Worm (Caenorhabditis elegans) whole organism, young adult: ENCODE data around the gene best-6.

Experiments used
- B0261.1 ChIP-seq: sonication (generic microtip); optimal IDR thresholded peaks from 2 replicates; lab custom pipeline; 2016; ENCODE audit warnings: mild to moderate bottlenecking, missing genetic modification characterization, moderate library complexity, missing compliant biosample characterization
- D2030.7 ChIP-seq: fragments of 200-800 bp; sonication (Bioruptor generic); IDR thresholded peaks from 2 replicates; pipeline ENCODE4 v1.3.6; 2022; ENCODE audit warnings: missing genetic modification reagents, missing genetic modification characterization, missing compliant biosample characterization
- F10E7.11 ChIP-seq: sonication (generic microtip); optimal IDR thresholded peaks from 2 replicates; lab custom pipeline; 2017; ENCODE audit warnings: mild to moderate bottlenecking, missing genetic modification characterization, moderate library complexity, missing compliant biosample characterization
- F37B4.10 ChIP-seq: fragments of 200-800 bp; sonication (Bioruptor generic); IDR thresholded peaks from 2 replicates; pipeline ENCODE4 v1.3.6; 2022; ENCODE audit warnings: missing genetic modification characterization, missing compliant biosample characterization
- F57A8.1 ChIP-seq: fragments of 200-800 bp; sonication (Bioruptor generic); optimal IDR thresholded peaks from 2 replicates; lab custom pipeline; 2018; ENCODE audit warnings: mild to moderate bottlenecking, missing genetic modification characterization, moderate library complexity, missing compliant biosample characterization
- K12H6.12 ChIP-seq: fragments of 200-800 bp; sonication (Bioruptor generic); optimal IDR thresholded peaks from 2 replicates; lab custom pipeline; 2018; ENCODE audit warnings: mild to moderate bottlenecking, missing genetic modification characterization, missing compliant biosample characterization
- akir-1 ChIP-seq: fragments of 200-800 bp; sonication (Bioruptor generic); optimal IDR thresholded peaks from 2 replicates; lab custom pipeline; 2018; ENCODE audit warnings: mild to moderate bottlenecking, missing genetic modification characterization, moderate library complexity, missing compliant biosample characterization
- aptf-3 ChIP-seq: fragments of 200-800 bp; sonication (Bioruptor generic); IDR thresholded peaks from 2 replicates; pipeline ENCODE4 v1.3.6; 2022; ENCODE audit warnings: missing genetic modification characterization, missing compliant biosample characterization
- ccch-3 ChIP-seq: fragments of 200-800 bp; sonication (Bioruptor generic); optimal IDR thresholded peaks from 2 replicates; lab custom pipeline; 2018; ENCODE audit warnings: mild to moderate bottlenecking, missing genetic modification characterization, missing compliant biosample characterization
- ceh-100 ChIP-seq: fragments of 200-800 bp; sonication (Bioruptor generic); IDR thresholded peaks from 2 replicates; pipeline ENCODE4 v1.3.6; 2022; ENCODE audit warnings: missing genetic modification reagents, missing genetic modification characterization, missing compliant biosample characterization
- ceh-79 ChIP-seq: sonication (generic microtip); optimal IDR thresholded peaks from 2 replicates; lab custom pipeline; 2017; ENCODE audit warnings: mild to moderate bottlenecking, missing genetic modification characterization, missing compliant biosample characterization
- fkh-3 ChIP-seq: sonication (generic microtip); optimal IDR thresholded peaks from 2 replicates; lab custom pipeline; 2016; ENCODE audit warnings: mild to moderate bottlenecking, missing genetic modification characterization, missing compliant biosample characterization
- hlh-12 ChIP-seq: sonication (generic microtip); optimal IDR thresholded peaks from 2 replicates; lab custom pipeline; 2016; ENCODE audit warnings: missing genetic modification characterization, missing compliant biosample characterization
- hmg-20 ChIP-seq: fragments of 200-800 bp; sonication (Bioruptor generic); IDR thresholded peaks from 2 replicates; pipeline ENCODE4 v1.3.6; 2022; ENCODE audit warnings: missing genetic modification reagents, missing genetic modification characterization, missing compliant biosample characterization
- lin-26 ChIP-seq: fragments of 200-800 bp; sonication (Bioruptor generic); IDR thresholded peaks from 2 replicates; pipeline ENCODE4 v1.3.6; 2022; ENCODE audit warnings: missing genetic modification reagents, missing genetic modification characterization, missing compliant biosample characterization
- lsl-1 ChIP-seq: fragments of 200-800 bp; sonication (Bioruptor generic); optimal IDR thresholded peaks from 2 replicates; lab custom pipeline; 2018; ENCODE audit warnings: mild to moderate bottlenecking, missing genetic modification characterization, moderate library complexity, missing compliant biosample characterization
- madf-3 ChIP-seq: fragments of 200-800 bp; sonication (Bioruptor generic); IDR thresholded peaks from 2 replicates; pipeline ENCODE4 v1.3.6; 2022; ENCODE audit warnings: missing genetic modification reagents, missing genetic modification characterization, missing compliant biosample characterization
- madf-6 ChIP-seq: fragments of 200-800 bp; sonication (Bioruptor generic); IDR thresholded peaks from 2 replicates; pipeline ENCODE4 v1.3.6; 2022; ENCODE audit warnings: missing genetic modification reagents, missing genetic modification characterization, missing compliant biosample characterization
- mcd-1 ChIP-seq: fragments of 200-800 bp; sonication (Bioruptor generic); IDR thresholded peaks from 2 replicates; pipeline ENCODE4 v1.3.6; 2022; ENCODE audit warnings: missing genetic modification reagents, missing genetic modification characterization, missing compliant biosample characterization
- mel-28 ChIP-seq: sonication (generic microtip); optimal IDR thresholded peaks from 2 replicates; lab custom pipeline; 2016; ENCODE audit warnings: borderline replicate concordance, mild to moderate bottlenecking, missing genetic modification characterization, missing compliant biosample characterization
- nhr-120 ChIP-seq: fragments of 200-800 bp; sonication (Bioruptor generic); IDR thresholded peaks from 2 replicates; pipeline ENCODE4 v1.3.6; 2022; ENCODE audit warnings: missing genetic modification characterization, missing compliant biosample characterization
- pha-4 ChIP-seq: fragments of 150-350 bp; sonication (generic microtip); optimal IDR thresholded peaks from 2 replicates; lab custom pipeline; 2014; ENCODE audit warnings: missing biosample characterization, missing genetic modification reagents, missing genetic modification characterization
- rec-8 ChIP-seq, 2 experiments: sonication (generic microtip); optimal IDR thresholded peaks; 2 replicates each; lab custom pipeline; 2016; ENCODE audit warnings: mild to moderate bottlenecking in 2 of 2, missing genetic modification characterization in 2 of 2, missing genetic modification reagents in 2 of 2, missing genotype in 2 of 2, missing biosample characterization in 1 of 2, missing compliant biosample characterization in 1 of 2, moderate library complexity in 1 of 2
- rpc-1 ChIP-seq, 2 experiments: fragments of 150-350 bp in 1 of 2; sonication (generic microtip) in 1 of 2; optimal IDR thresholded peaks; 2 replicates each; lab custom pipeline; 2014 to 2018; ENCODE audit warnings: missing biosample characterization in 1 of 2, missing genetic modification characterization in 1 of 2, missing genetic modification reagents in 1 of 2, missing genotype in 1 of 2
- sea-2 ChIP-seq: fragments of 200-800 bp; sonication (Bioruptor generic); IDR thresholded peaks from 2 replicates; pipeline ENCODE4 v1.3.6; 2022; ENCODE audit warnings: missing genetic modification characterization, missing compliant biosample characterization
- snpc-1.3 ChIP-seq: sonication (generic microtip); optimal IDR thresholded peaks from 2 replicates; lab custom pipeline; 2017; ENCODE audit warnings: missing genetic modification characterization, mild to moderate bottlenecking, missing compliant biosample characterization, antibody characterized with exemption, moderate library complexity, missing genotype, missing genetic modification reagents; ENCODE audit not compliant: insufficient read depth
- snpc-3.4 ChIP-seq: sonication (generic microtip); optimal IDR thresholded peaks from 2 replicates; lab custom pipeline; 2017; ENCODE audit warnings: missing genetic modification characterization, mild to moderate bottlenecking, missing compliant biosample characterization, antibody characterized with exemption, moderate library complexity, missing genotype, missing genetic modification reagents
- snpc-4 ChIP-seq, 5 experiments: fragments of 150-350 bp in 1 of 5; sonication (generic microtip) in 4 of 5; optimal IDR thresholded peaks; 2 replicates each; lab custom pipeline; 2014 to 2018; ENCODE audit warnings: missing genetic modification characterization in 5 of 5, missing biosample characterization in 3 of 5, antibody characterized with exemption in 2 of 5, mild to moderate bottlenecking in 2 of 5, missing compliant biosample characterization in 2 of 5, missing genotype in 2 of 5, moderate library complexity in 2 of 5, missing genetic modification reagents in 1 of 5
- somi-1 ChIP-seq: fragments of 200-800 bp; sonication (Bioruptor generic); optimal IDR thresholded peaks from 2 replicates; lab custom pipeline; 2018; ENCODE audit warnings: mild to moderate bottlenecking, missing genetic modification characterization, missing compliant biosample characterization
- xnd-1 ChIP-seq: sonication (generic microtip); optimal IDR thresholded peaks from 2 replicates; lab custom pipeline; 2016; ENCODE audit warnings: missing genotype, missing genetic modification reagents, missing genetic modification characterization, missing compliant biosample characterization
- ztf-28 ChIP-seq: fragments of 200-800 bp; sonication (Bioruptor generic); IDR thresholded peaks from 2 replicates; pipeline ENCODE4 v1.3.6; 2022; ENCODE audit warnings: missing genetic modification reagents, missing genetic modification characterization, missing compliant biosample characterization

Gene best-6

DNA sequence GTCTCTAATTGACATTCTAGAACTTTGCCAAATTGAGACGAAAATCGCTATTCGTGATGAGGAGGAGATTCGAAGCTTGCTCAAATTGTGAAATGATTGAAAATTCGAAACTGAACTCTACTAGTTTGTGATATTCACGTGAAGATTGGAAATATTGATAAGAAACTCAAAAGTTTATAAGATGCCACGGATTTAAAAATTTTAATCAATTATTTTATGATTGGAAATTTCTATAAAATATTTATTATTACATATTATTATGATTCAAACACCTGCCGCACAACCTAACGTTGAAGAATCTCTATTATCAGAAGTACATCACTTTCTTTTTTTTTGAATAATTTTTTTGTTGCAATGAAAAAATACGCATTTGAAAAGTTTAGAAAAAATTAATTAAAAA lies 40.3 kb downstream of the best-6 start, which contains the start of gene E03H12.7:
Gene E03H12.7 (minus strand): TSS at position 101 of the 400 bp plus-strand sequence.
- TF ChIP-seq hlh-12 (tag; lab: Kevin White, UChicago) (no peak), madf-3 (GFP tag; lab: Robert Waterston, UW) (no peak), nhr-120 (GFP tag; lab: Robert Waterston, UW) (no peak), xnd-1 (tag; lab: Kevin White, UChicago) (no peak), akir-1 (GFP tag; lab: Kevin White, UChicago) (no peak), rpc-1 (optimal IDR thresholded peaks at IDR 0.05; lab: Kevin White, UChicago) (no peak), rpc-1 (tag; optimal IDR thresholded peaks at IDR 0.05; lab: Kevin White, UChicago) (no peak), ccch-3 (GFP tag; lab: Kevin White, UChicago) (no peak), F37B4.10 (GFP tag; lab: Robert Waterston, UW) (no peak), lsl-1 (GFP tag; lab: Kevin White, UChicago) (no peak), hmg-20 (GFP tag; lab: Robert Waterston, UW) (no peak)

DNA sequence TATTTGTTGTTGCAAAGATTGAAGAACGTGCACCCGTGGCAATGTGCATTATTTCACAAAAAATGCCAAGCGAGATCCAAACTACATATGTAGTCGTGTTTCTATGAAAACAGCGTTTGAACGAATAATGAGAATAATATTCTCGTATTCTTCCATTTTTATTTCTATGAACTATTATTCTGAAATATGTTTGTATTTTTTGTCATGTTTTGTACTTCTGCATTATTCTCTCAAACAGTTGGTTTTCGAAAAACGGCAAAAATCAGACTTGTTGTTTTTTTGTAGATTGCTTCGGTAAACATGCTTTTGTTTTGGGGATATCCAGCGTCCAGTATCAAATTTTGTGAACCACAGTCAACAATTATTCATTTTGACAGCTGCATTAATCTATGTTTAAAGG lies 42.6 kb downstream of the best-6 start, which contains the start of gene clec-177:
Gene clec-177 (plus strand): TSS at position 301 of the 400 bp plus-strand sequence.
- TF ChIP-seq hlh-12 (tag; lab: Kevin White, UChicago), result no peak
- no peak for TF ChIP-seq lin-26 (GFP tag; lab: Robert Waterston, UW)
- TF ChIP-seq rpc-1 (optimal IDR thresholded peaks at IDR 0.05; lab: Kevin White, UChicago), result no peak
- TF ChIP-seq rpc-1 (tag; optimal IDR thresholded peaks at IDR 0.05; lab: Kevin White, UChicago), result no peak
- no peak for TF ChIP-seq rec-8 (tag; optimal IDR thresholded peaks at IDR 0.05; lab: Kevin White, UChicago)
- no peak for TF ChIP-seq snpc-4 (GFP tag; optimal IDR thresholded peaks at IDR 0.05; lab: Kevin White, UChicago)
- TF ChIP-seq snpc-4 (tag; optimal IDR thresholded peaks at IDR 0.05; lab: Kevin White, UChicago), result no peak
- no peak for TF ChIP-seq D2030.7 (GFP tag; lab: Robert Waterston, UW)
- TF ChIP-seq F10E7.11 (tag; lab: Kevin White, UChicago), result no peak
- no peak for TF ChIP-seq somi-1 (GFP tag; lab: Kevin White, UChicago)
- no peak for TF ChIP-seq K12H6.12 (tag; lab: Kevin White, UChicago)
- no peak for TF ChIP-seq ceh-100 (GFP tag; lab: Robert Waterston, UW)
- TF ChIP-seq mcd-1 (GFP tag; lab: Robert Waterston, UW), result no peak
- TF ChIP-seq fkh-3 (tag; lab: Kevin White, UChicago), result no peak
- TF ChIP-seq B0261.1 (tag; lab: Kevin White, UChicago), result no peak
- no peak for TF ChIP-seq madf-6
- TF ChIP-seq ceh-79 (tag; lab: Kevin White, UChicago), result no peak
- TF ChIP-seq snpc-1.3 (tag; lab: Kevin White, UChicago), result no peak
- TF ChIP-seq mel-28, result no peak
- TF ChIP-seq snpc-3.4 (tag; lab: Kevin White, UChicago), result no peak
- TF ChIP-seq pha-4 (tag; lab: Kevin White, UChicago), result no peak

DNA sequence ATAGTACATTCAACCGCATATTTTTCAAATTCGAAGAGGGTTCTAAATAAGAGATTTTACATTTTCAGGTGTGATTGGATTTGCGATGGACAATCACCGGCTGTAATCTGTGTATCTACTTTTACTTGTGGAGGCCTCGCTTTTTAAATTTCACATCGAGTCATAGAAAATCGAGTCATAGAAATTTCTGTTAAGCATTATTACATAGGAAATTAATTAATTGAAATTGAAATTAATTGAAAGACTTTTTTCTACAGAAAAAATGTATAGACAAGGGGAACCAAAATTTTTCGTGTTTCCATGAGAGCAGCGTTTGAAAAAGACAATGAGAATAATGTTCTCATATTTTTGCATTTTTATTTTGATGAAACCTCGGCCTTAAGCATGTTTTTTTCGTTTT lies 45.1 kb downstream of the best-6 start, which contains the start of gene clec-176:
Gene clec-176 (plus strand): TSS at position 301 of the 400 bp plus-strand sequence.
- TF ChIP-seq snpc-4 (GFP tag; optimal IDR thresholded peaks at IDR 0.05; lab: Kevin White, UChicago) (no peak), snpc-4 (tag; optimal IDR thresholded peaks at IDR 0.05; lab: Kevin White, UChicago) (no peak)

DNA sequence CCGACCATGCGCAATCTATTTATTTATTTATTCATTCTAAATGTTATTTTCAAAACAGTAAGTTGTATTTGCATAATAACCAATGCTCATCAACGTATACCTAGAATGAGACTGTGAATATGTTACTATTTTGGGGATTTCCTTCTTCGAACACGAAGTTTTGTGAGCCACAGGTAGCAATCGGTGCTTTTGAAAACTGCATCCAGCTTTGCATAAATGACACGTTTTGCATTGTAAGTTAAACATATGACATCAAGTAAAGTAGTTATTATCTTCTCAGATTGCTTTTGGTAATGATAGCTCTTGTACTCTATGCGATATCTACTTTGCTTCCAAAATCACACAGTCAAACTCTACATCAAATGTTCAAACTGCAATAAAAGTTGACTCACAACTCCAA lies 46.4 kb downstream of the best-6 start, which contains the start of gene E03H12.4:
Gene E03H12.4 (plus strand): TSS at position 120 of the 400 bp plus-strand sequence.
- no peak for TF ChIP-seq aptf-3 (GFP tag; lab: Robert Waterston, UW)

DNA sequence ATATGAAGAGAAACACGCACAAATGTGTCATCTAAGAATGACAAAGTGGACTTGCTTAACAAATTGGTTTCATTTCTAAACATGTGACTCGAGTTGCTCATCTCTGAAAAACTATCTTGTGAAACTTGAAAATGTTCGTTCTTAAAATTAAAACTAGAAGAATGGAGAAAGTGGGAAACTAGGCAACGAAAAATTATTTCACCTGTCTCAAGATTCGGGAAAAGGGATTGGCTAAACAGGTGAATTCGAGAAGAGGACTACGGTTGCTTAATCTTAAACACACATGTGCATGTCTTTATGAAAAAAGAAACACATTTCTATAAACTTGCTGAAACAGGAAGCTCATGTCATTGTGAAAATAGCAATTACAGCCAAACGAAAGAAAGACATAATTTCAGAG lies 47.9 kb downstream of the best-6 start, which contains the start of gene srz-24:
Gene srz-24 (minus strand): TSS at position 101 of the 400 bp plus-strand sequence.
- TF ChIP-seq sea-2 (GFP tag; lab: Robert Waterston, UW) (no peak), F57A8.1 (GFP tag; lab: Kevin White, UChicago) (no peak), ztf-28 (GFP tag; lab: Robert Waterston, UW) (no peak), mcd-1 (GFP tag; lab: Robert Waterston, UW) (no peak), ccch-3 (GFP tag; lab: Kevin White, UChicago) (no peak)
